Worm (Caenorhabditis elegans): ENCODE data around the gene exos-9.

Gene exos-9

ce11 chrIII:7165816-7166229 is 32.0 kb downstream of the exos-9 start:
- no peak for TF ChIP-seq ama-1 (optimal IDR thresholded peaks at IDR 0.05)
- no peak for TF ChIP-seq aly-2 (tag; optimal IDR thresholded peaks at IDR 0.05)
- no peak for TF ChIP-seq Y55F3AM.14 (GFP tag; optimal IDR thresholded peaks at IDR 0.05)
- peak in 1 of 2 experiments; percentile 21 for TF ChIP-seq mdl-1 (tag; optimal IDR thresholded peaks at IDR 0.05)
- TF ChIP-seq peb-1 (tag; optimal IDR thresholded peaks at IDR 0.05), result no peak
- no peak for TF ChIP-seq nhr-10 (tag; optimal IDR thresholded peaks at IDR 0.05)
- peak; percentile 80 for TF ChIP-seq C34F6.9 (tag; optimal IDR thresholded peaks at IDR 0.05)
- TF ChIP-seq ceh-82 (tag; optimal IDR thresholded peaks at IDR 0.05), result no peak
- peak; percentile 76 for TF ChIP-seq nhr-129 (tag; optimal IDR thresholded peaks at IDR 0.05)
- no peak for TF ChIP-seq sma-3 (GFP tag; optimal IDR thresholded peaks at IDR 0.05)
- TF ChIP-seq nhr-77 (tag; optimal IDR thresholded peaks at IDR 0.05), result no peak
- TF ChIP-seq ztf-4 (tag; optimal IDR thresholded peaks at IDR 0.05), result no peak
- no peak for TF ChIP-seq snpc-4 (tag; optimal IDR thresholded peaks at IDR 0.05)
- no peak for TF ChIP-seq nhr-6 (tag; optimal IDR thresholded peaks at IDR 0.05)
- TF ChIP-seq mab-5 (tag; optimal IDR thresholded peaks at IDR 0.05), result no peak
- TF ChIP-seq nhr-237 (tag; optimal IDR thresholded peaks at IDR 0.05), result no peak
- no peak for TF ChIP-seq nhr-11 (tag; optimal IDR thresholded peaks at IDR 0.05)
- TF ChIP-seq mbf-1 (tag; optimal IDR thresholded peaks at IDR 0.05), result no peak
- no peak for TF ChIP-seq ZK546.5 (tag; optimal IDR thresholded peaks at IDR 0.05)
- no peak for TF ChIP-seq unc-39 (tag; optimal IDR thresholded peaks at IDR 0.05)
- TF ChIP-seq lsy-2 (tag; optimal IDR thresholded peaks at IDR 0.05), result peak in 1 of 2 experiments; percentile 50
- TF ChIP-seq nhr-23 (tag; optimal IDR thresholded peaks at IDR 0.05), result no peak
- TF ChIP-seq nhr-12 (tag; optimal IDR thresholded peaks at IDR 0.05), result no peak
- TF ChIP-seq lin-39 (tag; optimal IDR thresholded peaks at IDR 0.05), result no peak
- no peak for TF ChIP-seq ceh-16 (tag; optimal IDR thresholded peaks at IDR 0.05)
- TF ChIP-seq lin-11 (tag; optimal IDR thresholded peaks at IDR 0.05), result no peak
- TF ChIP-seq unc-55 (GFP tag; optimal IDR thresholded peaks at IDR 0.05), result peak; percentile 57
- TF ChIP-seq egl-27 (tag; optimal IDR thresholded peaks at IDR 0.05), result peak; percentile 43
- no peak for TF ChIP-seq ztf-1 (GFP tag; conservative IDR thresholded peaks at IDR 0.05)
- no peak for TF ChIP-seq nhr-21 (tag; optimal IDR thresholded peaks at IDR 0.05)
- no peak for TF ChIP-seq ztf-11 (tag; optimal IDR thresholded peaks at IDR 0.05)
- TF ChIP-seq F13H6.1 (tag; optimal IDR thresholded peaks at IDR 0.05), result peak; percentile 51
- TF ChIP-seq alr-1 (tag; optimal IDR thresholded peaks at IDR 0.05), result no peak
- peak; percentile 52 for TF ChIP-seq gmeb-1 (tag; optimal IDR thresholded peaks at IDR 0.05)
- TF ChIP-seq lin-13 (GFP tag; optimal IDR thresholded peaks at IDR 0.05), result no peak
- TF ChIP-seq elt-3 (tag; optimal IDR thresholded peaks at IDR 0.05), result no peak
- TF ChIP-seq sma-9 (GFP tag; optimal IDR thresholded peaks at IDR 0.05), result peak; percentile 73
- no peak for TF ChIP-seq sma-9 (tag; optimal IDR thresholded peaks at IDR 0.05)
- peak; percentile 87 for TF ChIP-seq crh-2 (tag; optimal IDR thresholded peaks at IDR 0.05)
- TF ChIP-seq fos-1 (tag; optimal IDR thresholded peaks at IDR 0.05), result peak; percentile 95
- TF ChIP-seq blmp-1 (tag; optimal IDR thresholded peaks at IDR 0.05; ENCODE audit: insufficient read depth), result peak; percentile 71
- no peak for TF ChIP-seq nhr-25 (tag; optimal IDR thresholded peaks at IDR 0.05)
- no peak for TF ChIP-seq skn-1 (tag; optimal IDR thresholded peaks at IDR 0.05)
- TF ChIP-seq sem-4 (tag; optimal IDR thresholded peaks at IDR 0.05), result no peak
- TF ChIP-seq elt-1 (tag; optimal IDR thresholded peaks at IDR 0.05), result no peak
- TF ChIP-seq unc-62 (GFP tag; optimal IDR thresholded peaks at IDR 0.05), result no peak
- no peak for TF ChIP-seq zag-1 (tag; optimal IDR thresholded peaks at IDR 0.05)
- no peak for TF ChIP-seq dmd-4 (tag; optimal IDR thresholded peaks at IDR 0.05)
- TF ChIP-seq R02D3.7 (tag; optimal IDR thresholded peaks at IDR 0.05), result no peak

All from whole organism, L2 larva.